Fruit fly (Drosophila melanogaster): ENCODE data around the gene fng.

The fng gene

DNA sequence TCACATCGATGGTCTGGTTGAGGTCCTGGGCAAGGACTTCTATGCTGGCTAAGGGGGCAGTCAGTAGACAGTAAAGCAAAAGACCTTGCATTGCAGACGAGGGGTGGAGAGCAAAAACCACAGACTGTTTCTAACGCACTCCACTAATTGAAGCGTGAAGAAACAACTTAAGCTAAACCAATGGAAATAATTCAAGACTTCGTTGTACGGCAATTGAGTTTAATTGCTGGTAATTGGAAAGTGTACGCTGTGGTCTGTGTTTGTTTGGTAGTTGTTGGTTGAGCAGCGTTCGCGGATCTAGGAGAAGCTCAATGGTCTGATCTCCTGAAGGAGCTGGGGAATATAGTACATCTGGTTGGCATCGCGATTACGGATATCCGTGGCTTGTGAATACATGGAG lies 13.1 kb upstream of the fng start, which contains the start of gene CG10587:
Gene CG10587 (minus strand): TSS at position 101 of the 400 bp plus-strand sequence.
- TF ChIP-seq Myc (optimal IDR thresholded peaks at IDR 0.05) (no peak), CrebA (GFP tag; optimal IDR thresholded peaks at IDR 0.05; ENCODE audit: borderline replicate concordance) (no peak), fru (GFP tag; optimal IDR thresholded peaks at IDR 0.05) (no peak), OdsH (GFP tag; optimal IDR thresholded peaks at IDR 0.05) (no peak), br (GFP tag; optimal IDR thresholded peaks at IDR 0.05) (no peak), Dfd (GFP tag; optimal IDR thresholded peaks at IDR 0.05) (no peak), dmrt93B (GFP tag; optimal IDR thresholded peaks at IDR 0.05) (no peak), Sp1 (GFP tag; optimal IDR thresholded peaks at IDR 0.05) (no peak), foxo (GFP tag; optimal IDR thresholded peaks at IDR 0.05) (no peak), dsf (GFP tag; optimal IDR thresholded peaks at IDR 0.05; ENCODE audit: borderline replicate concordance) (no peak)

dm6 chr3L:20961286-20961685 lies 12.0 kb upstream of the fng start, which contains the start of gene CG11037:
TSS of gene CG11037 (minus strand) at chr3L:20961386.
- TF ChIP-seq Hr83 (GFP tag; optimal IDR thresholded peaks at IDR 0.05; ENCODE audit: poor library complexity, severe bottlenecking) (no peak), foxo (GFP tag; optimal IDR thresholded peaks at IDR 0.05) (no peak), dsf (GFP tag; optimal IDR thresholded peaks at IDR 0.05; ENCODE audit: borderline replicate concordance) (no peak), h (GFP tag; optimal IDR thresholded peaks at IDR 0.05) (no peak), Jra (GFP tag; optimal IDR thresholded peaks at IDR 0.05) (no peak), HLH106 (tag; optimal IDR thresholded peaks at IDR 0.05) (no peak), jim (GFP tag; optimal IDR thresholded peaks at IDR 0.05) (no peak), ey (GFP tag; optimal IDR thresholded peaks at IDR 0.05) (no peak), Mio (GFP tag; optimal IDR thresholded peaks at IDR 0.05) (no peak), Sp1 (GFP tag; optimal IDR thresholded peaks at IDR 0.05) (no peak), OdsH (GFP tag; optimal IDR thresholded peaks at IDR 0.05) (no peak), CrebA (GFP tag; optimal IDR thresholded peaks at IDR 0.05; ENCODE audit: borderline replicate concordance) (no peak), CG32264 (GFP tag; optimal IDR thresholded peaks at IDR 0.05) (no peak), N (GFP tag; optimal IDR thresholded peaks at IDR 0.05) (no peak), sv (GFP tag; optimal IDR thresholded peaks at IDR 0.05) (no peak), dmrt93B (GFP tag; optimal IDR thresholded peaks at IDR 0.05) (no peak), fru (GFP tag; optimal IDR thresholded peaks at IDR 0.05) (no peak), sage (GFP tag; optimal IDR thresholded peaks at IDR 0.05) (no peak), Rel (GFP tag; optimal IDR thresholded peaks at IDR 0.05) (no peak), Rel (tag; optimal IDR thresholded peaks at IDR 0.05) (no peak), Dif (GFP tag; optimal IDR thresholded peaks at IDR 0.05; ENCODE audit: partially characterized antibody) (no peak)

dm6 chr3L:20956650-20957049 lies 7.3 kb upstream of the fng start, which contains the start of the genes Sems and CG10588:
TSS of gene Sems (minus strand) at chr3L:20956750.
TSS of gene CG10588 (plus strand) at chr3L:20956934.
- no peak for TF ChIP-seq CG32264 (GFP tag; optimal IDR thresholded peaks at IDR 0.05)
- no peak for TF ChIP-seq CrebA (GFP tag; optimal IDR thresholded peaks at IDR 0.05; ENCODE audit: borderline replicate concordance)
- no peak for TF ChIP-seq rgr (GFP tag; optimal IDR thresholded peaks at IDR 0.05)
- no peak for TF ChIP-seq Sp1 (GFP tag; optimal IDR thresholded peaks at IDR 0.05)
- TF ChIP-seq sv (GFP tag; optimal IDR thresholded peaks at IDR 0.05) = no peak
- no peak for TF ChIP-seq lola (GFP tag; optimal IDR thresholded peaks at IDR 0.05)

DNA sequence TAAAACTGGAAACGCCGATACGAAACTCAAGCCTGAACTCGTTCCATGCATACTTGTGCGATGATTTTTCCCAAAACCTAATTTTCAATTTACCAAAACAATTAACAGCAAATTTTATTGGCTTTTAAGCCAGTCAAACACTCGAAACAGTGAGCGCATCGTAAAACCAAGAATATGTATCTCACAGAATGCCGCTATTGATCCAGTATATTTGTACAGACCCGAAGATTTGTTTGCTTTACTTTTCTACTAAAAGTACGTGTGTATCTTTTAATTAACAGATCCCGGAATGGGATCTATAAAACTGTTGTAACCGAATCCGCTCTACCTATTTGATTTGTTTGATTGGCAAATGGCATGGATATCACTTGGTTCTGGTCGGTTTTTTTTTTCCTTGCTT lies 4.8 kb upstream of the fng start:
- TF ChIP-seq psq (GFP tag; optimal IDR thresholded peaks at IDR 0.05) (no peak), foxo (GFP tag; optimal IDR thresholded peaks at IDR 0.05) (no peak), tai (GFP tag; optimal IDR thresholded peaks at IDR 0.05) (no peak), CG32264 (GFP tag; optimal IDR thresholded peaks at IDR 0.05) (no peak), CG9705 (GFP tag; optimal IDR thresholded peaks at IDR 0.05) (no peak), pan (optimal IDR thresholded peaks at IDR 0.05) (no peak), dmrt93B (GFP tag; optimal IDR thresholded peaks at IDR 0.05) (no peak), sage (GFP tag; optimal IDR thresholded peaks at IDR 0.05) (no peak), jim (GFP tag; optimal IDR thresholded peaks at IDR 0.05) (no peak), dl (GFP tag; optimal IDR thresholded peaks at IDR 0.05; ENCODE audit: insufficient read depth in 1 of 2, partially characterized antibody in 2 of 2) (no peak), Jra (GFP tag; optimal IDR thresholded peaks at IDR 0.05) (no peak), Rel (GFP tag; optimal IDR thresholded peaks at IDR 0.05) (no peak), Rel (tag; optimal IDR thresholded peaks at IDR 0.05) (no peak), N (GFP tag; optimal IDR thresholded peaks at IDR 0.05) (no peak), HLH106 (tag; optimal IDR thresholded peaks at IDR 0.05) (no peak), br (GFP tag; optimal IDR thresholded peaks at IDR 0.05) (no peak)
